Fruit fly (Drosophila melanogaster): ENCODE results near the gene Nup93-2.

- TF ChIP-seq h (optimal IDR thresholded peaks at IDR 0.05) (no peak), psq (optimal IDR thresholded peaks at IDR 0.05) (no peak)
Observed at dm6 chr3R:14901408-14902352, 3.5 kb upstream of the Nup93-2 start, which contains the start of gene RpS5b.

All from Kc167 (cell line).